Worm (Caenorhabditis elegans) whole organism, L1 larva: ENCODE measurements around the gene pigg-1.

Experiments
- alr-1 ChIP-seq: fragments of 200-800 bp; sonication (Bioruptor generic); optimal IDR thresholded peaks from 2 replicates; lab custom pipeline; 2018; ENCODE audit warnings: borderline replicate concordance, mild to moderate bottlenecking, missing genetic modification characterization, missing compliant biosample characterization
- ama-1 ChIP-seq: fragments of 150-350 bp; optimal IDR thresholded peaks from 2 replicates; lab custom pipeline; 2014
- ceh-63 ChIP-seq: fragments of 200-800 bp; sonication (Bioruptor generic); optimal IDR thresholded peaks from 2 replicates; lab custom pipeline; 2018; ENCODE audit warnings: mild to moderate bottlenecking, missing genetic modification characterization, missing compliant biosample characterization
- grh-1 ChIP-seq: fragments of 200-800 bp; sonication (Bioruptor generic); IDR thresholded peaks from 2 replicates; pipeline ENCODE4 v1.3.6; 2022; ENCODE audit warnings: missing genetic modification reagents, missing genetic modification characterization, missing compliant biosample characterization
- hlh-4 ChIP-seq: sonication (generic microtip); optimal IDR thresholded peaks from 2 replicates; lab custom pipeline; 2016; ENCODE audit warnings: mild to moderate bottlenecking, missing genetic modification characterization, missing compliant biosample characterization
- lin-15B ChIP-seq: fragments of 150-350 bp; sonication (generic microtip); optimal IDR thresholded peaks from 3 replicates; lab custom pipeline; 2014; ENCODE audit warnings: missing biosample characterization, missing genetic modification characterization
- nhr-28 ChIP-seq: fragments of 150-350 bp; optimal IDR thresholded peaks from 2 replicates; lab custom pipeline; 2014; ENCODE audit warnings: missing biosample characterization, missing genetic modification characterization

- no peak for TF ChIP-seq nhr-28 (tag; lab: Kevin White, UChicago)
- no peak for TF ChIP-seq hlh-4 (tag; lab: Kevin White, UChicago)
- TF ChIP-seq alr-1 = no peak
- no peak for TF ChIP-seq grh-1
- no peak for TF ChIP-seq lin-15B (tag; lab: Kevin White, UChicago)
- TF ChIP-seq ama-1 = no peak
- no peak for TF ChIP-seq ceh-63
These were observed 31.7 kb downstream of the pigg-1 start for ce11 chrII:8568234-8568969.
